Worm (Caenorhabditis elegans) whole organism, L4 larva: ENCODE measurements around the gene F09E5.7.

Source experiments
- F10B5.3 ChIP-seq: sonication (generic microtip); optimal IDR thresholded peaks from 2 replicates; lab custom pipeline; 2016; ENCODE audit warnings: mild to moderate bottlenecking, missing genetic modification characterization, missing compliant biosample characterization
- F44E2.7 ChIP-seq: fragments of 200-800 bp; sonication (Bioruptor generic); IDR thresholded peaks from 2 replicates; pipeline ENCODE4 v2.1.2; 2022; ENCODE audit warnings: missing genetic modification characterization, missing compliant biosample characterization
- T26A8.4 ChIP-seq: fragments of 200-800 bp; sonication (Bioruptor generic); IDR thresholded peaks from 2 replicates; pipeline ENCODE4 v1.3.6; 2022; ENCODE audit warnings: missing genetic modification characterization, missing compliant biosample characterization
- Y5F2A.4 ChIP-seq: fragments of 200-800 bp; sonication (Bioruptor generic); optimal IDR thresholded peaks from 2 replicates; lab custom pipeline; 2018; ENCODE audit warnings: mild to moderate bottlenecking, missing genetic modification characterization, missing compliant biosample characterization
- Y75B8A.6 ChIP-seq: fragments of 200-800 bp; sonication (Bioruptor generic); IDR thresholded peaks from 2 replicates; pipeline ENCODE4 v1.3.6; 2022; ENCODE audit warnings: missing genetic modification reagents, missing genetic modification characterization, missing compliant biosample characterization
- arid-1 ChIP-seq: fragments of 200-800 bp; sonication (Bioruptor generic); conservative IDR thresholded peaks from 2 replicates; pipeline ENCODE4 v1.3.6; 2022; ENCODE audit warnings: missing genetic modification reagents, missing genetic modification characterization, missing compliant biosample characterization
- attf-4 ChIP-seq: sonication (generic microtip); optimal IDR thresholded peaks from 3 replicates; lab custom pipeline; 2017; ENCODE audit warnings: missing biosample characterization, missing genetic modification characterization
- ces-1 ChIP-seq: fragments of 150-350 bp; sonication (generic microtip); optimal IDR thresholded peaks from 4 replicates; lab custom pipeline; 2014; ENCODE audit warnings: missing biosample characterization, missing genetic modification reagents, missing genetic modification characterization
- cey-2 ChIP-seq: sonication (generic microtip); optimal IDR thresholded peaks from 3 replicates; lab custom pipeline; 2017; ENCODE audit warnings: missing genetic modification characterization, mild to moderate bottlenecking, missing compliant biosample characterization, antibody characterized with exemption, borderline replicate concordance; ENCODE audit not compliant: insufficient read depth
- ctbp-1 ChIP-seq: fragments of 200-800 bp; sonication (Bioruptor generic); IDR thresholded peaks from 2 replicates; pipeline ENCODE4 v1.3.6; 2022; ENCODE audit warnings: missing genetic modification reagents, missing genetic modification characterization, missing compliant biosample characterization
- daf-16 ChIP-seq, 3 experiments: sonication (generic microtip); optimal IDR thresholded peaks; 2 replicates each; lab custom pipeline; 2016 to 2017; ENCODE audit warnings: missing genetic modification characterization in 3 of 3, missing genetic modification reagents in 3 of 3, mild to moderate bottlenecking in 2 of 3, missing compliant biosample characterization in 2 of 3, missing biosample characterization in 1 of 3, moderate library complexity in 1 of 3
- dmd-8 ChIP-seq: fragments of 200-800 bp; sonication (Bioruptor generic); IDR thresholded peaks from 2 replicates; pipeline ENCODE4 v1.3.6; 2022; ENCODE audit warnings: missing genetic modification characterization, missing compliant biosample characterization
- duxl-1 ChIP-seq: sonication (generic microtip); optimal IDR thresholded peaks from 2 replicates; lab custom pipeline; 2016; ENCODE audit warnings: mild to moderate bottlenecking, missing genetic modification characterization, moderate library complexity, missing compliant biosample characterization; ENCODE audit not compliant: poor library complexity
- egl-43 ChIP-seq: fragments of 200-800 bp; sonication (Bioruptor generic); IDR thresholded peaks from 2 replicates; pipeline ENCODE4 v1.3.6; 2022; ENCODE audit warnings: missing genetic modification reagents, missing genetic modification characterization, missing compliant biosample characterization
- fkh-10 ChIP-seq: fragments of 150-350 bp; optimal IDR thresholded peaks from 2 replicates; lab custom pipeline; 2014; ENCODE audit warnings: missing biosample characterization, missing genetic modification reagents, missing genetic modification characterization
- fos-1 ChIP-seq: fragments of 150-350 bp; optimal IDR thresholded peaks from 2 replicates; lab custom pipeline; 2014; ENCODE audit warnings: missing biosample characterization, missing genetic modification characterization
- hif-1 ChIP-seq, 2 experiments: sonication (generic microtip); optimal IDR thresholded peaks; 2 replicates each; lab custom pipeline; 2016 to 2017; ENCODE audit warnings: missing compliant biosample characterization in 2 of 2, missing genetic modification characterization in 2 of 2, missing genetic modification reagents in 2 of 2, missing genotype in 2 of 2, mild to moderate bottlenecking in 1 of 2
- hlh-11 ChIP-seq: fragments of 200-800 bp; sonication (Bioruptor generic); optimal IDR thresholded peaks from 2 replicates; lab custom pipeline; 2018; ENCODE audit warnings: mild to moderate bottlenecking, missing genetic modification characterization, missing compliant biosample characterization
- lin-15B ChIP-seq: fragments of 150-350 bp; sonication (generic microtip); optimal IDR thresholded peaks from 3 replicates; lab custom pipeline; 2014; ENCODE audit warnings: missing biosample characterization, missing genetic modification characterization
- lin-29 ChIP-seq: fragments of 200-800 bp; sonication (Bioruptor generic); IDR thresholded peaks from 2 replicates; pipeline ENCODE4 v1.3.6; 2022; ENCODE audit warnings: missing genetic modification reagents, missing genetic modification characterization, missing compliant biosample characterization
- lin-39 ChIP-seq: fragments of 150-350 bp; optimal IDR thresholded peaks from 2 replicates; lab custom pipeline; 2014; ENCODE audit warnings: missing biosample characterization, missing genetic modification reagents, missing genetic modification characterization
- madf-5 ChIP-seq, 2 experiments: fragments of 200-800 bp; sonication (Bioruptor generic); IDR thresholded peaks; 2 replicates each; pipeline ENCODE4 v1.3.6; 2022; ENCODE audit warnings: missing compliant biosample characterization in 2 of 2, missing genetic modification characterization in 2 of 2
- madf-9 ChIP-seq: fragments of 200-800 bp; sonication (Bioruptor generic); conservative IDR thresholded peaks from 2 replicates; pipeline ENCODE4 v1.3.6; 2022; ENCODE audit warnings: missing genetic modification reagents, missing genetic modification characterization, missing compliant biosample characterization
- mxl-2 ChIP-seq: fragments of 200-800 bp; sonication (Bioruptor generic); conservative IDR thresholded peaks from 2 replicates; pipeline ENCODE4 v1.3.6; 2022; ENCODE audit warnings: missing genetic modification reagents, missing genetic modification characterization, missing compliant biosample characterization
- mxl-3 ChIP-seq: fragments of 200-800 bp; sonication (Bioruptor generic); optimal IDR thresholded peaks from 2 replicates; lab custom pipeline; 2018; ENCODE audit warnings: mild to moderate bottlenecking, missing genetic modification characterization, missing compliant biosample characterization
- nhr-102 ChIP-seq: sonication (generic microtip); optimal IDR thresholded peaks from 2 replicates; lab custom pipeline; 2016; ENCODE audit warnings: mild to moderate bottlenecking, missing genetic modification characterization, moderate library complexity, missing compliant biosample characterization
- nhr-237 ChIP-seq: sonication (generic microtip); optimal IDR thresholded peaks from 2 replicates; lab custom pipeline; 2017; ENCODE audit warnings: missing biosample characterization, missing genetic modification characterization
- nhr-25 ChIP-seq: sonication (generic microtip); optimal IDR thresholded peaks from 2 replicates; lab custom pipeline; 2017; ENCODE audit warnings: missing genetic modification characterization, mild to moderate bottlenecking, missing compliant biosample characterization, antibody characterized with exemption, moderate library complexity, borderline replicate concordance; ENCODE audit not compliant: insufficient read depth
- nhr-28 ChIP-seq: fragments of 150-350 bp; optimal IDR thresholded peaks from 2 replicates; lab custom pipeline; 2014; ENCODE audit warnings: missing biosample characterization, missing genetic modification characterization
- nhr-42 ChIP-seq: fragments of 200-800 bp; sonication (Bioruptor generic); IDR thresholded peaks from 2 replicates; pipeline ENCODE4 v1.3.6; 2022; ENCODE audit warnings: missing genetic modification characterization, missing compliant biosample characterization
- nhr-48 ChIP-seq: sonication (generic microtip); optimal IDR thresholded peaks from 2 replicates; lab custom pipeline; 2016; ENCODE audit warnings: mild to moderate bottlenecking, missing genetic modification characterization, missing compliant biosample characterization
- pha-4 ChIP-seq, 2 experiments: fragments of 150-350 bp in 1 of 2; fragments of 200-800 bp in 1 of 2; sonication (Bioruptor generic) in 1 of 2; IDR thresholded peaks in 1 of 2; optimal IDR thresholded peaks in 1 of 2; 2 replicates each; pipeline versions ENCODE4 v1.3.6 to Lab custom; 2014 to 2022; ENCODE audit warnings: missing genetic modification characterization in 2 of 2, missing genetic modification reagents in 2 of 2, missing biosample characterization in 1 of 2, missing compliant biosample characterization in 1 of 2
- rbr-2 ChIP-seq: sonication (generic microtip); optimal IDR thresholded peaks from 2 replicates; lab custom pipeline; 2016; ENCODE audit warnings: missing genotype, missing genetic modification characterization, missing compliant biosample characterization
- snpc-4 ChIP-seq: fragments of 150-350 bp; optimal IDR thresholded peaks from 2 replicates; lab custom pipeline; 2014; ENCODE audit warnings: missing biosample characterization, missing genetic modification characterization
- spr-3 ChIP-seq: fragments of 200-800 bp; sonication (Bioruptor generic); optimal IDR thresholded peaks from 2 replicates; lab custom pipeline; 2018; ENCODE audit warnings: mild to moderate bottlenecking, missing genetic modification characterization, missing compliant biosample characterization
- tag-97 ChIP-seq: fragments of 200-800 bp; sonication (Bioruptor generic); IDR thresholded peaks from 2 replicates; pipeline ENCODE4 v1.3.6; 2022; ENCODE audit warnings: missing genetic modification characterization, missing compliant biosample characterization
- unc-39 ChIP-seq: sonication (generic microtip); optimal IDR thresholded peaks from 2 replicates; lab custom pipeline; 2017; ENCODE audit warnings: missing biosample characterization, missing genetic modification characterization
- unc-62 ChIP-seq, 3 experiments: fragments of 150-350 bp in 1 of 3; sonication (generic microtip); optimal IDR thresholded peaks in 2 of 3; peaks in 1 of 3; 1 replicate in 1 of 3; 2 replicates in 2 of 3; lab custom pipeline; 2014 to 2017; ENCODE audit warnings: missing biosample characterization in 3 of 3, missing genetic modification characterization in 3 of 3, missing genetic modification reagents in 3 of 3, missing genotype in 1 of 3
- zfp-3 ChIP-seq: fragments of 200-800 bp; sonication (Bioruptor generic); conservative IDR thresholded peaks from 2 replicates; pipeline ENCODE4 v1.3.6; 2022; ENCODE audit warnings: missing genetic modification reagents, missing genetic modification characterization, missing compliant biosample characterization
- zip-2 ChIP-seq: fragments of 150-350 bp; optimal IDR thresholded peaks from 2 replicates; lab custom pipeline; 2014; ENCODE audit warnings: missing biosample characterization, missing genetic modification characterization
- ztf-11 ChIP-seq: fragments of 150-350 bp; optimal IDR thresholded peaks from 2 replicates; lab custom pipeline; 2014; ENCODE audit warnings: missing biosample characterization, missing genetic modification characterization

The F09E5.7 gene

DNA sequence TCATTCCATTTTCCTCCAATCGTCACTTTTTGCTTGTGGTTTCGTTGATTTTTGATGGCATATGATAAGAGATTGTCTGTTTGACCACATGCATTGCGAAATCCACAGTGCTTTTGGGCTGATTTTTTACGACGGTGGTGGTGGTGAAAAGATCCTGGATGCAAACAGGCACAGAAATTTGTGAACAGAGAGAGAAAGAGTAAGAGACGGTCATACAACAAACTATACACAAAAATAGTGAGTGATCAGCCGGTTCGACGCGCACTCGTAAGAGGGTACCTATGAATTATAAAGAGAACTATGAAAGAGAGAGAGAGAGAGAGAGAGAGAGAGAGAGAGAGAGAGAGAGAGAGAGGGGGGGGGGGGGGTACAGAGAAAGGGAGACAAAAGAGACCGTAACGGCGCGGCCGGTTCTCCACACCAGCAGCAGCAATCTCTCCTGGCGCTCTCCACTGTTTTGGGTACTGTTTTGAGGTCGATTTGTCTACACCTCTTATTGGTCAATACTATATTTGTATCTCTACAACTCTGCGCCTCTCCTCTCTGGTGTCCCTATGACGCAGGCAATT is 30.1 kb upstream of the F09E5.7 start (continued):
- TF ChIP-seq T26A8.4 (GFP tag; lab: Robert Waterston, UW): 0 out of 2 replicates have a peak, but pooled peaks have one; percentile 60
- 0 out of 4 replicates have a peak, but pooled peaks of 1 of the 2 experiments have one; percentile 5 for TF ChIP-seq madf-5 (GFP tag; IDR thresholded peaks at IDR 0.05; lab: Robert Waterston, UW)
- TF ChIP-seq zfp-3 (GFP tag; lab: Robert Waterston, UW): no peak
- TF ChIP-seq dmd-8 (GFP tag; lab: Robert Waterston, UW): no peak
- no peak for TF ChIP-seq Y5F2A.4 (GFP tag; lab: Kevin White, UChicago)
- peak; percentile 55 for TF ChIP-seq F10B5.3 (tag; lab: Kevin White, UChicago)
- peak; percentile 42 for TF ChIP-seq rbr-2 (tag; lab: Kevin White, UChicago)
- no peak for TF ChIP-seq F44E2.7 (GFP tag; lab: Robert Waterston, UW)
- TF ChIP-seq duxl-1 (tag; lab: Kevin White, UChicago): peak; percentile 42
- peak; percentile 61 for TF ChIP-seq mxl-3 (GFP tag; lab: Kevin White, UChicago)
- TF ChIP-seq nhr-48: peak; percentile 96
- TF ChIP-seq ztf-11 (tag; lab: Kevin White, UChicago): no peak
- peak; percentile 12 for TF ChIP-seq zip-2 (tag; lab: Kevin White, UChicago)
- TF ChIP-seq spr-3 (GFP tag; lab: Kevin White, UChicago): peak; percentile 26
- TF ChIP-seq hif-1 (tag; optimal IDR thresholded peaks at IDR 0.05; lab: Kevin White, UChicago): peak in 1 of 2 experiments; percentile 46
- no peak for TF ChIP-seq lin-15B (tag; lab: Kevin White, UChicago)
- TF ChIP-seq fkh-10 (GFP tag; lab: Kevin White, UChicago): no peak
- TF ChIP-seq ctbp-1 (GFP tag; lab: Robert Waterston, UW): no peak
- peak; percentile 70 for TF ChIP-seq nhr-25
- TF ChIP-seq nhr-102: peak; percentile 82
- TF ChIP-seq lin-39 (tag; lab: Kevin White, UChicago): no peak
- no peak for TF ChIP-seq daf-16 (GFP tag; optimal IDR thresholded peaks at IDR 0.05; lab: Kevin White, UChicago)
- TF ChIP-seq daf-16 (tag; optimal IDR thresholded peaks at IDR 0.05; lab: Kevin White, UChicago): peak; percentile 54
- TF ChIP-seq Y75B8A.6 (GFP tag; lab: Robert Waterston, UW): no peak
- TF ChIP-seq unc-62 (GFP tag; optimal IDR thresholded peaks at IDR 0.05 in 1 of 2; lab: Kevin White, UChicago): peak in 1 of 2 experiments; percentile 98
- no peak for TF ChIP-seq unc-62 (tag; optimal IDR thresholded peaks at IDR 0.05; lab: Kevin White, UChicago)
- no peak for TF ChIP-seq ces-1 (GFP tag; lab: Kevin White, UChicago)
- TF ChIP-seq tag-97 (GFP tag; lab: Robert Waterston, UW): no peak
- 0 out of 2 replicates have a peak, but pooled peaks have one; percentile 15 for TF ChIP-seq nhr-42
- TF ChIP-seq fos-1 (tag; lab: Kevin White, UChicago): no peak
- TF ChIP-seq lin-29 (GFP tag; lab: Robert Waterston, UW): no peak
- no peak for TF ChIP-seq madf-9 (GFP tag; lab: Robert Waterston, UW)
- TF ChIP-seq attf-4 (tag; lab: Kevin White, UChicago): no peak
- no peak; the same call in 1 of the 2 replicates for TF ChIP-seq egl-43 (GFP tag; lab: Robert Waterston, UW)

DNA sequence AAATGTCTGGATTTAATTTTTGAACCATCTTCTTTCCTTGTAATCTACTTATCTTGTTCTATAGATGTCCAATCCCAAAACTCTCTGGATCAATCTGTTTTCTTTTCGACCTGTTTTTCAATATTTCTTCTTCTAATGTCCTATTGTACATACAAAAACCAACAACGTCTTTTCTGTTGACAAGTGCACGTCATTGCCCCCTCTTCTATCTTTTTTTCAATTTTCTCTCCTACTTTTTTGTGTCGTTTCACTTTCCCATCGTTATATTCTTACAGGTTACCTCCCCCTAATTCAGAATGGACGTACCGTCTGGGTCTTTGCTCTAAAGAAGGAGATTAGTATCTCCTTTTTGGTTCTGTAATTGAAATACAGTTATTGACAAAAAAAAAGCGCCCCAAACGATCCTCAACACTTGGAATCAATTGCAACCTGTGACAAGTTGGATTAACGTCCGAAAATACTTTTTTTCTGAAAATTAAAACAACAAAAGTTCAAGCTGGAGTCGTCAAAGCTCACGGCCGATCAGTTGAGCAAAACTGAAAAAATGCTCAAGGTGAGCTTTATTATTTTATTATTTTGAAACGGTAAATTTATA is 29.1 kb upstream of the F09E5.7 start, which contains the start of gene vhp-1:
Gene vhp-1, plus strand, starts transcription at position 545 of the 595 bp plus-strand sequence.
- TF ChIP-seq nhr-48 (no peak), hif-1 (tag; optimal IDR thresholded peaks at IDR 0.05; lab: Kevin White, UChicago) (no peak), arid-1 (GFP tag; lab: Robert Waterston, UW) (no peak), fos-1 (tag; lab: Kevin White, UChicago) (no peak), nhr-237 (tag; lab: Kevin White, UChicago) (no peak), F10B5.3 (tag; lab: Kevin White, UChicago) (no peak), daf-16 (GFP tag; optimal IDR thresholded peaks at IDR 0.05; lab: Kevin White, UChicago) (no peak), daf-16 (tag; optimal IDR thresholded peaks at IDR 0.05; lab: Kevin White, UChicago) (peak; percentile 20), hlh-11 (peak; percentile 26), pha-4 (GFP tag; IDR thresholded peaks at IDR 0.05; lab: Robert Waterston, UW) (no peak), pha-4 (tag; optimal IDR thresholded peaks at IDR 0.05; lab: Kevin White, UChicago) (peak; percentile 15), snpc-4 (no peak), cey-2 (tag; lab: Kevin White, UChicago) (no peak), mxl-2 (GFP tag; lab: Robert Waterston, UW) (no peak), nhr-28 (tag; lab: Kevin White, UChicago) (peak; percentile 32), unc-39 (tag; lab: Kevin White, UChicago) (no peak)
